Worm (Caenorhabditis elegans) whole organism, late embryonic: ENCODE measurements around the gene shpk-1.

ENCODE experiments used
- F13H6.1 ChIP-seq: sonication (generic microtip); optimal IDR thresholded peaks from 2 replicates; lab custom pipeline; 2016; ENCODE audit warnings: missing genetic modification characterization, missing compliant biosample characterization
- K02D7.2 ChIP-seq: sonication (generic microtip); optimal IDR thresholded peaks from 2 replicates; lab custom pipeline; 2017; ENCODE audit warnings: mild to moderate bottlenecking, missing genetic modification characterization, missing compliant biosample characterization
- ama-1 ChIP-seq: fragments of 150-350 bp; optimal IDR thresholded peaks from 2 replicates; lab custom pipeline; 2014
- ceh-24 ChIP-seq: sonication (generic microtip); optimal IDR thresholded peaks from 2 replicates; lab custom pipeline; 2016; ENCODE audit warnings: mild to moderate bottlenecking, missing genetic modification characterization, missing compliant biosample characterization
- ceh-6 ChIP-seq: fragments of 200-800 bp; sonication (Bioruptor generic); optimal IDR thresholded peaks from 2 replicates; lab custom pipeline; 2018; ENCODE audit warnings: mild to moderate bottlenecking, missing genetic modification characterization, missing compliant biosample characterization
- fkh-10 ChIP-seq: fragments of 150-350 bp; optimal IDR thresholded peaks from 2 replicates; lab custom pipeline; 2014; ENCODE audit warnings: missing biosample characterization, missing genetic modification reagents, missing genetic modification characterization
- hlh-6 ChIP-seq: sonication (generic microtip); optimal IDR thresholded peaks from 2 replicates; lab custom pipeline; 2016; ENCODE audit warnings: missing genotype, missing genetic modification characterization, missing compliant biosample characterization
- rnt-1 ChIP-seq: sonication (generic microtip); optimal IDR thresholded peaks from 2 replicates; lab custom pipeline; 2016; ENCODE audit warnings: missing genetic modification characterization, missing compliant biosample characterization
- sox-4 ChIP-seq: sonication (generic microtip); optimal IDR thresholded peaks from 2 replicates; lab custom pipeline; 2017; ENCODE audit warnings: mild to moderate bottlenecking, missing genetic modification characterization, inconsistent platforms, missing compliant biosample characterization
- tbx-2 ChIP-seq: sonication (generic microtip); optimal IDR thresholded peaks from 2 replicates; lab custom pipeline; 2016; ENCODE audit warnings: missing genetic modification characterization, missing compliant biosample characterization
- unc-3 ChIP-seq, 2 experiments: fragments of 200-800 bp in 1 of 2; sonication (Bioruptor generic) in 1 of 2; sonication (generic microtip) in 1 of 2; conservative IDR thresholded peaks in 1 of 2; optimal IDR thresholded peaks in 1 of 2; 2 replicates each; pipeline versions ENCODE4 v1.3.6 to Lab custom; 2016 to 2022; ENCODE audit warnings: missing compliant biosample characterization in 2 of 2, missing genetic modification characterization in 2 of 2, missing genetic modification reagents in 1 of 2

ce11 chrIII:13621717-13622116, 13.9 kb downstream of the shpk-1 start:
- TF ChIP-seq rnt-1 (tag; lab: Kevin White, UChicago), result no peak
- no peak for TF ChIP-seq K02D7.2 (tag; lab: Kevin White, UChicago)
- no peak for TF ChIP-seq F13H6.1 (tag; lab: Kevin White, UChicago)
- no peak for TF ChIP-seq fkh-10 (GFP tag; lab: Kevin White, UChicago)
- TF ChIP-seq ceh-24, result no peak
- no peak for TF ChIP-seq ama-1 (lab: Kevin White, UChicago)
- TF ChIP-seq sox-4 (tag; lab: Kevin White, UChicago), result no peak
- TF ChIP-seq ceh-6 (GFP tag; lab: Kevin White, UChicago), result no peak
- TF ChIP-seq tbx-2 (tag; lab: Kevin White, UChicago), result no peak
- TF ChIP-seq unc-3 (GFP tag; conservative IDR thresholded peaks at IDR 0.05; lab: Robert Waterston, UW), result no peak
- TF ChIP-seq unc-3 (tag; optimal IDR thresholded peaks at IDR 0.05; lab: Kevin White, UChicago), result no peak
- TF ChIP-seq hlh-6 (tag; lab: Kevin White, UChicago), result no peak
